Worm (Caenorhabditis elegans) whole organism, early embryonic: ENCODE data around the gene pacl-1.

Source experiments
- B0310.2 ChIP-seq: sonication (generic microtip); optimal IDR thresholded peaks from 2 replicates; lab custom pipeline; 2016; ENCODE audit warnings: mild to moderate bottlenecking, missing genetic modification characterization, missing compliant biosample characterization
- F13C5.2 ChIP-seq: sonication (generic microtip); optimal IDR thresholded peaks from 2 replicates; lab custom pipeline; 2017; ENCODE audit warnings: mild to moderate bottlenecking, missing genetic modification characterization, inconsistent platforms, missing compliant biosample characterization
- aly-1 ChIP-seq: sonication (generic microtip); optimal IDR thresholded peaks from 2 replicates; lab custom pipeline; 2016; ENCODE audit warnings: missing genetic modification characterization, missing compliant biosample characterization
- ama-1 ChIP-seq: fragments of 150-350 bp; optimal IDR thresholded peaks from 2 replicates; lab custom pipeline; 2014
- ceh-13 ChIP-seq: fragments of 200-800 bp; sonication (Bioruptor generic); optimal IDR thresholded peaks from 2 replicates; lab custom pipeline; 2018; ENCODE audit warnings: mild to moderate bottlenecking, missing genetic modification characterization, missing compliant biosample characterization
- ceh-36 ChIP-seq: sonication (generic microtip); optimal IDR thresholded peaks from 2 replicates; lab custom pipeline; 2016; ENCODE audit warnings: missing genetic modification characterization, inconsistent platforms, missing compliant biosample characterization
- ets-7 ChIP-seq: sonication (generic microtip); optimal IDR thresholded peaks from 2 replicates; lab custom pipeline; 2016; ENCODE audit warnings: missing genotype, missing genetic modification characterization, missing compliant biosample characterization
- flt-1 ChIP-seq: fragments of 200-800 bp; sonication (Bioruptor generic); IDR thresholded peaks from 2 replicates; pipeline ENCODE4 v1.3.6; 2022; ENCODE audit warnings: missing genetic modification characterization, missing compliant biosample characterization
- hmbx-1 ChIP-seq: sonication (generic microtip); optimal IDR thresholded peaks from 2 replicates; lab custom pipeline; 2016; ENCODE audit warnings: mild to moderate bottlenecking, missing genetic modification characterization, missing compliant biosample characterization
- hmg-4 ChIP-seq: fragments of 200-800 bp; sonication (Bioruptor generic); optimal IDR thresholded peaks from 2 replicates; lab custom pipeline; 2018; ENCODE audit warnings: mild to moderate bottlenecking, missing genetic modification characterization, missing compliant biosample characterization
- hnd-1 ChIP-seq: sonication (generic microtip); optimal IDR thresholded peaks from 2 replicates; lab custom pipeline; 2016; ENCODE audit warnings: missing genetic modification characterization, missing compliant biosample characterization
- pes-1 ChIP-seq: fragments of 200-800 bp; sonication (Bioruptor generic); IDR thresholded peaks from 2 replicates; pipeline ENCODE4 v1.3.6; 2022; ENCODE audit warnings: missing genetic modification reagents, missing genetic modification characterization, missing compliant biosample characterization
- scrt-1 ChIP-seq: fragments of 200-800 bp; sonication (Bioruptor generic); IDR thresholded peaks from 2 replicates; pipeline ENCODE4 v1.3.6; 2022; ENCODE audit warnings: missing genetic modification characterization, missing compliant biosample characterization
- sea-1 ChIP-seq: fragments of 200-800 bp; sonication (Bioruptor generic); conservative IDR thresholded peaks from 2 replicates; pipeline ENCODE4 v1.3.6; 2022; ENCODE audit warnings: missing genetic modification characterization, missing compliant biosample characterization
- tbx-11 ChIP-seq: fragments of 200-800 bp; sonication (Bioruptor generic); IDR thresholded peaks from 2 replicates; pipeline ENCODE4 v1.3.6; 2022; ENCODE audit warnings: missing genetic modification characterization, missing compliant biosample characterization
- tbx-37 ChIP-seq: fragments of 200-800 bp; sonication (Bioruptor generic); conservative IDR thresholded peaks from 2 replicates; pipeline ENCODE4 v1.3.6; 2022; ENCODE audit warnings: missing genetic modification reagents, missing genetic modification characterization, missing compliant biosample characterization
- tra-4 ChIP-seq: sonication (generic microtip); optimal IDR thresholded peaks from 2 replicates; lab custom pipeline; 2017; ENCODE audit warnings: missing genetic modification characterization, missing compliant biosample characterization

pacl-1 gene

ce11 chrV:16256395-16256794, 18.9 kb downstream of the pacl-1 start, which contains the start of gene bgnt-1.3:
TSS of gene bgnt-1.3 (minus strand) at chrV:16256495.
- TF ChIP-seq ceh-36 (tag; lab: Kevin White, UChicago) (no peak), aly-1 (no peak)

ce11 chrV:16253687-16254086, 21.6 kb downstream of the pacl-1 start, which contains the start of gene gcy-20:
TSS of gene gcy-20 (minus strand) at chrV:16253787.
- TF ChIP-seq sea-1 (GFP tag; lab: Robert Waterston, UW): no peak
- no peak for TF ChIP-seq aly-1
- TF ChIP-seq ets-7: no peak

- no peak for TF ChIP-seq ceh-36 (tag; lab: Kevin White, UChicago)
- TF ChIP-seq tra-4: no peak
- TF ChIP-seq sea-1 (GFP tag; lab: Robert Waterston, UW): no peak
- TF ChIP-seq tbx-11 (GFP tag; lab: Robert Waterston, UW): no peak
- no peak for TF ChIP-seq hnd-1 (tag; lab: Kevin White, UChicago)
- no peak for TF ChIP-seq ama-1 (lab: Kevin White, UChicago)
- TF ChIP-seq scrt-1 (GFP tag; lab: Robert Waterston, UW): no peak
- TF ChIP-seq tbx-37 (GFP tag; lab: Robert Waterston, UW): no peak
Measured at ce11 chrV:16249105-16249504, 26.1 kb downstream of the pacl-1 start.

- TF ChIP-seq hnd-1 (tag; lab: Kevin White, UChicago): no peak
- no peak for TF ChIP-seq ceh-13 (GFP tag; lab: Kevin White, UChicago)
- no peak for TF ChIP-seq pes-1 (GFP tag; lab: Robert Waterston, UW)
- no peak for TF ChIP-seq scrt-1 (GFP tag; lab: Robert Waterston, UW)
- TF ChIP-seq sea-1 (GFP tag; lab: Robert Waterston, UW): no peak
- TF ChIP-seq ets-7: no peak
- no peak for TF ChIP-seq B0310.2 (tag; lab: Kevin White, UChicago)
- TF ChIP-seq tbx-37 (GFP tag; lab: Robert Waterston, UW): no peak
- no peak for TF ChIP-seq ceh-36 (tag; lab: Kevin White, UChicago)
Measured at ce11 chrV:16246579-16246978, 28.7 kb downstream of the pacl-1 start, which contains the start of gene srh-95. TSS of gene srh-95 (plus strand) at chrV:16246879.

- TF ChIP-seq tra-4: no peak
- TF ChIP-seq ets-7: no peak
- TF ChIP-seq tbx-37 (GFP tag; lab: Robert Waterston, UW): no peak
Measured at ce11 chrV:16244078-16244477, 31.2 kb downstream of the pacl-1 start, which contains the start of gene srh-104. TSS of gene srh-104 (minus strand) at chrV:16244178.

- no peak for TF ChIP-seq hmbx-1 (tag; lab: Kevin White, UChicago)
- no peak for TF ChIP-seq ceh-36 (tag; lab: Kevin White, UChicago)
- no peak for TF ChIP-seq aly-1
- TF ChIP-seq hnd-1 (tag; lab: Kevin White, UChicago): no peak
- no peak for TF ChIP-seq pes-1 (GFP tag; lab: Robert Waterston, UW)
- no peak for TF ChIP-seq flt-1 (GFP tag; lab: Robert Waterston, UW)
- TF ChIP-seq ceh-13 (GFP tag; lab: Kevin White, UChicago): no peak
- no peak for TF ChIP-seq tbx-11 (GFP tag; lab: Robert Waterston, UW)
- no peak for TF ChIP-seq hmg-4 (GFP tag; lab: Kevin White, UChicago)
- no peak for TF ChIP-seq sea-1 (GFP tag; lab: Robert Waterston, UW)
Measured at ce11 chrV:16237223-16237622, 38.0 kb downstream of the pacl-1 start, which contains the start of gene F21H7.5. TSS of gene F21H7.5 (plus strand) at chrV:16237523.

- TF ChIP-seq flt-1 (GFP tag; lab: Robert Waterston, UW): no peak
- no peak for TF ChIP-seq ceh-13 (GFP tag; lab: Kevin White, UChicago)
- no peak for TF ChIP-seq ama-1 (lab: Kevin White, UChicago)
- TF ChIP-seq pes-1 (GFP tag; lab: Robert Waterston, UW): no peak
- TF ChIP-seq F13C5.2 (tag; lab: Kevin White, UChicago): no peak
- TF ChIP-seq ets-7: no peak
- TF ChIP-seq tbx-37 (GFP tag; lab: Robert Waterston, UW): no peak
- TF ChIP-seq hmbx-1 (tag; lab: Kevin White, UChicago): no peak
- TF ChIP-seq hnd-1 (tag; lab: Kevin White, UChicago): no peak
- TF ChIP-seq B0310.2 (tag; lab: Kevin White, UChicago): no peak
- TF ChIP-seq ceh-36 (tag; lab: Kevin White, UChicago): no peak
- no peak for TF ChIP-seq sea-1 (GFP tag; lab: Robert Waterston, UW)
- TF ChIP-seq hmg-4 (GFP tag; lab: Kevin White, UChicago): no peak
- TF ChIP-seq aly-1: no peak
- TF ChIP-seq tbx-11 (GFP tag; lab: Robert Waterston, UW): no peak
- no peak for TF ChIP-seq tra-4
- no peak for TF ChIP-seq scrt-1 (GFP tag; lab: Robert Waterston, UW)
Measured at ce11 chrV:16235647-16236046, 39.6 kb downstream of the pacl-1 start, which contains the start of gene srh-98. TSS of gene srh-98 (minus strand) at chrV:16235747.

ce11 chrV:16235135-16235534, 40.1 kb downstream of the pacl-1 start, which contains the start of gene F21H7.3:
TSS of gene F21H7.3 (minus strand) at chrV:16235235.
- TF ChIP-seq hnd-1 (tag; lab: Kevin White, UChicago): no peak
- no peak for TF ChIP-seq scrt-1 (GFP tag; lab: Robert Waterston, UW)
- no peak for TF ChIP-seq ets-7
- TF ChIP-seq tbx-11 (GFP tag; lab: Robert Waterston, UW): no peak
- no peak for TF ChIP-seq sea-1 (GFP tag; lab: Robert Waterston, UW)
- no peak for TF ChIP-seq flt-1 (GFP tag; lab: Robert Waterston, UW)
- no peak for TF ChIP-seq ama-1 (lab: Kevin White, UChicago)
- TF ChIP-seq pes-1 (GFP tag; lab: Robert Waterston, UW): no peak
- TF ChIP-seq hmbx-1 (tag; lab: Kevin White, UChicago): no peak
- no peak for TF ChIP-seq tra-4
- TF ChIP-seq F13C5.2 (tag; lab: Kevin White, UChicago): no peak
- no peak for TF ChIP-seq ceh-36 (tag; lab: Kevin White, UChicago)
- no peak for TF ChIP-seq tbx-37 (GFP tag; lab: Robert Waterston, UW)
- no peak for TF ChIP-seq B0310.2 (tag; lab: Kevin White, UChicago)
- TF ChIP-seq ceh-13 (GFP tag; lab: Kevin White, UChicago): no peak
- no peak for TF ChIP-seq hmg-4 (GFP tag; lab: Kevin White, UChicago)
- no peak for TF ChIP-seq aly-1
